Worm (Caenorhabditis elegans): ENCODE results near the gene F44F4.10.

Gene F44F4.10

ce11 chrII:10872541-10872940 lies 44.5 kb downstream of the F44F4.10 start, which contains the start of the genes cyn-4 and copz-1 (continued):
- TF ChIP-seq irx-1 (tag; optimal IDR thresholded peaks at IDR 0.05) = peak; percentile 86
- TF ChIP-seq alr-1 (tag; optimal IDR thresholded peaks at IDR 0.05; ENCODE audit: borderline replicate concordance) = no peak
- peak; percentile 85 for TF ChIP-seq fkh-8 (tag; optimal IDR thresholded peaks at IDR 0.05)
- peak; percentile 71 for TF ChIP-seq pax-3 (tag; optimal IDR thresholded peaks at IDR 0.05)
- no peak for TF ChIP-seq mef-2 (tag; optimal IDR thresholded peaks at IDR 0.05)
- peak; percentile 84 for TF ChIP-seq ceh-90 (tag; optimal IDR thresholded peaks at IDR 0.05)
- TF ChIP-seq isw-1 (GFP tag; IDR thresholded peaks at IDR 0.05) = peak; percentile 87
- no peak for TF ChIP-seq C34B4.2 (tag; optimal IDR thresholded peaks at IDR 0.05)
- peak; percentile 78 for TF ChIP-seq nhr-19 (GFP tag; conservative IDR thresholded peaks at IDR 0.05)
- TF ChIP-seq unc-30 (tag; optimal IDR thresholded peaks at IDR 0.05) = no peak
- no peak for TF ChIP-seq hlh-4 (tag; optimal IDR thresholded peaks at IDR 0.05)
- peak; percentile 54 for TF ChIP-seq sox-4 (tag; optimal IDR thresholded peaks at IDR 0.05)
- TF ChIP-seq pqm-1 (tag; optimal IDR thresholded peaks at IDR 0.05) = no peak
- TF ChIP-seq nhr-77 (tag; optimal IDR thresholded peaks at IDR 0.05) = peak; percentile 60
- TF ChIP-seq skn-1 (tag; optimal IDR thresholded peaks at IDR 0.05) = peak; percentile 59
- peak; percentile 85 for TF ChIP-seq swsn-7 (tag; optimal IDR thresholded peaks at IDR 0.05)
- TF ChIP-seq nhr-76 (tag; optimal IDR thresholded peaks at IDR 0.05) = no peak
- no peak for TF ChIP-seq nhr-12 (tag; optimal IDR thresholded peaks at IDR 0.05)
- TF ChIP-seq lin-13 (GFP tag; optimal IDR thresholded peaks at IDR 0.05) = peak; percentile 68
- TF ChIP-seq nhr-84 (tag; optimal IDR thresholded peaks at IDR 0.05) = no peak
- peak; percentile 75 to 85 (median 80) for TF ChIP-seq dpl-1 (GFP tag; optimal IDR thresholded peaks at IDR 0.05)
- peak; percentile 88 for TF ChIP-seq lin-14 (GFP tag; optimal IDR thresholded peaks at IDR 0.05)
- TF ChIP-seq mep-1 (tag; optimal IDR thresholded peaks at IDR 0.05) = peak; percentile 79
- peak; percentile 6 for TF ChIP-seq ceh-8 (GFP tag; optimal IDR thresholded peaks at IDR 0.05)
- TF ChIP-seq ztf-11 (tag; optimal IDR thresholded peaks at IDR 0.05) = peak in 1 of 2 experiments; percentile 86
- TF ChIP-seq unc-86 (tag; optimal IDR thresholded peaks at IDR 0.05) = peak; percentile 77
- peak; percentile 86 for TF ChIP-seq nhr-90 (tag; optimal IDR thresholded peaks at IDR 0.05; ENCODE audit: poor library complexity)
- TF ChIP-seq lin-39 (tag; optimal IDR thresholded peaks at IDR 0.05) = peak; percentile 30
- TF ChIP-seq lsy-2 (tag; optimal IDR thresholded peaks at IDR 0.05) = peak; percentile 93 to 94
- peak; percentile 91 for TF ChIP-seq tbx-2 (tag; optimal IDR thresholded peaks at IDR 0.05)
- TF ChIP-seq egl-13 (tag; optimal IDR thresholded peaks at IDR 0.05) = peak; percentile 78
- peak; percentile 81 for TF ChIP-seq lin-15B (tag; optimal IDR thresholded peaks at IDR 0.05)
- no peak for TF ChIP-seq ces-1 (GFP tag; optimal IDR thresholded peaks at IDR 0.05)
- peak; percentile 0 for TF ChIP-seq jun-1 (tag; optimal IDR thresholded peaks at IDR 0.05)
- TF ChIP-seq nhr-85 (tag) = peak; percentile 91
- TF ChIP-seq aly-2 (tag; optimal IDR thresholded peaks at IDR 0.05) = peak; percentile 28
- TF ChIP-seq hlh-17 (GFP tag; optimal IDR thresholded peaks at IDR 0.05; ENCODE audit: borderline replicate concordance) = no peak
- peak; percentile 52 for TF ChIP-seq blmp-1 (tag; optimal IDR thresholded peaks at IDR 0.05)
- peak; percentile 83 for TF ChIP-seq fkh-4 (tag; optimal IDR thresholded peaks at IDR 0.05; ENCODE audit: borderline replicate concordance)
- TF ChIP-seq mab-9 (GFP tag; IDR thresholded peaks at IDR 0.05) = peak; percentile 54; the same call in 1 of the 2 replicates
- peak; percentile 89 for TF ChIP-seq nhr-47 (tag; optimal IDR thresholded peaks at IDR 0.05)
- TF ChIP-seq egl-27 (tag; optimal IDR thresholded peaks at IDR 0.05) = no peak
- peak; percentile 53 for TF ChIP-seq zip-4 (GFP tag; optimal IDR thresholded peaks at IDR 0.05)
- TF ChIP-seq C16A3.4 (tag; optimal IDR thresholded peaks at IDR 0.05) = peak; percentile 80
- peak; percentile 71 for TF ChIP-seq unc-98 (GFP tag; IDR thresholded peaks at IDR 0.05)
- TF ChIP-seq ceh-63 (GFP tag; optimal IDR thresholded peaks at IDR 0.05) = no peak
- peak; percentile 80 to 85 for TF ChIP-seq lin-35 (GFP tag; optimal IDR thresholded peaks at IDR 0.05)
- peak in 2 of 6 experiments; percentile 39 to 80 for TF ChIP-seq elt-3 (tag; optimal IDR thresholded peaks at IDR 0.05)
- no peak for TF ChIP-seq pag-3 (tag; optimal IDR thresholded peaks at IDR 0.05; ENCODE audit: borderline replicate concordance, insufficient read depth)
- TF ChIP-seq dsc-1 (tag; optimal IDR thresholded peaks at IDR 0.05) = peak; percentile 87
- TF ChIP-seq grh-1 (GFP tag; IDR thresholded peaks at IDR 0.05) = peak; percentile 60

Measured in whole organism, L1 larva.